Worm (Caenorhabditis elegans) whole organism, L1 larva: Measurements from ENCODE around the gene C09G5.13.

Experiments used
- Y116A8C.19 ChIP-seq: sonication (generic microtip); optimal IDR thresholded peaks from 2 replicates; lab custom pipeline; 2016; ENCODE audit warnings: missing compliant biosample characterization, missing genetic modification characterization, borderline replicate concordance
- dsc-1 ChIP-seq: sonication (generic microtip); optimal IDR thresholded peaks from 2 replicates; lab custom pipeline; 2016; ENCODE audit warnings: mild to moderate bottlenecking, missing genetic modification characterization, missing compliant biosample characterization
- elt-2 ChIP-seq: sonication (generic microtip); optimal IDR thresholded peaks from 2 replicates; lab custom pipeline; 2016; ENCODE audit warnings: missing genetic modification characterization, mild to moderate bottlenecking, inconsistent platforms, missing compliant biosample characterization, missing genetic modification reagents
- jun-1 ChIP-seq: fragments of 150-350 bp; optimal IDR thresholded peaks from 2 replicates; lab custom pipeline; 2014; ENCODE audit warnings: missing biosample characterization, missing genetic modification reagents, missing genetic modification characterization
- lir-3 ChIP-seq: sonication (generic microtip); optimal IDR thresholded peaks from 2 replicates; lab custom pipeline; 2016; ENCODE audit warnings: mild to moderate bottlenecking, missing genetic modification characterization, moderate library complexity, missing compliant biosample characterization; ENCODE audit not compliant: poor library complexity
- nhr-12 ChIP-seq: sonication (generic microtip); optimal IDR thresholded peaks from 2 replicates; lab custom pipeline; 2017; ENCODE audit warnings: missing biosample characterization, missing genetic modification characterization
- nhr-237 ChIP-seq: fragments of 150-350 bp; optimal IDR thresholded peaks from 2 replicates; lab custom pipeline; 2014; ENCODE audit warnings: missing biosample characterization, missing genetic modification characterization
- nhr-28 ChIP-seq: fragments of 150-350 bp; optimal IDR thresholded peaks from 2 replicates; lab custom pipeline; 2014; ENCODE audit warnings: missing biosample characterization, missing genetic modification characterization
- pag-3 ChIP-seq: sonication (generic microtip); optimal IDR thresholded peaks from 2 replicates; lab custom pipeline; 2017; ENCODE audit warnings: missing genetic modification characterization, mild to moderate bottlenecking, missing compliant biosample characterization, antibody characterized with exemption, borderline replicate concordance; ENCODE audit not compliant: insufficient read depth
- unc-62 ChIP-seq: fragments of 150-350 bp; optimal IDR thresholded peaks from 2 replicates; lab custom pipeline; 2014; ENCODE audit warnings: missing biosample characterization, missing genetic modification reagents, missing genetic modification characterization

- TF ChIP-seq lir-3 (tag; lab: Kevin White, UChicago) (no peak), jun-1 (tag; lab: Kevin White, UChicago) (no peak), nhr-237 (tag; lab: Kevin White, UChicago) (no peak), dsc-1 (tag; lab: Kevin White, UChicago) (no peak), elt-2 (tag; lab: Kevin White, UChicago) (no peak), nhr-28 (tag; lab: Kevin White, UChicago) (no peak), unc-62 (GFP tag; lab: Kevin White, UChicago) (no peak), pag-3 (tag; lab: Kevin White, UChicago) (no peak), Y116A8C.19 (no peak), nhr-12 (no peak)
Observed at ce11 chrII:10737059-10737458, 19.8 kb downstream of the C09G5.13 start, which contains the start of gene C52A11.3.
